Worm (Caenorhabditis elegans) whole organism, L1 larva: ENCODE results near the gene T15B7.8.

Experiments used
- F16B12.6 ChIP-seq: fragments of 150-350 bp; optimal IDR thresholded peaks from 2 replicates; lab custom pipeline; 2014; ENCODE audit warnings: missing biosample characterization, missing genetic modification characterization
- alr-1 ChIP-seq: fragments of 200-800 bp; sonication (Bioruptor generic); optimal IDR thresholded peaks from 2 replicates; lab custom pipeline; 2018; ENCODE audit warnings: borderline replicate concordance, mild to moderate bottlenecking, missing genetic modification characterization, missing compliant biosample characterization
- elt-2 ChIP-seq: sonication (generic microtip); optimal IDR thresholded peaks from 2 replicates; lab custom pipeline; 2016; ENCODE audit warnings: missing genetic modification characterization, mild to moderate bottlenecking, inconsistent platforms, missing compliant biosample characterization, missing genetic modification reagents
- fkh-4 ChIP-seq: sonication (generic microtip); optimal IDR thresholded peaks from 2 replicates; lab custom pipeline; 2016; ENCODE audit warnings: missing compliant biosample characterization, missing genetic modification characterization, borderline replicate concordance
- jun-1 ChIP-seq: fragments of 150-350 bp; optimal IDR thresholded peaks from 2 replicates; lab custom pipeline; 2014; ENCODE audit warnings: missing biosample characterization, missing genetic modification reagents, missing genetic modification characterization
- lsy-2 ChIP-seq, 2 experiments: fragments of 150-350 bp; optimal IDR thresholded peaks; 2 replicates each; lab custom pipeline; 2014; ENCODE audit warnings: missing biosample characterization in 2 of 2, missing genetic modification characterization in 2 of 2
- mdl-1 ChIP-seq, 2 experiments: fragments of 150-350 bp; optimal IDR thresholded peaks; 2 replicates each; lab custom pipeline; 2014 to 2017; ENCODE audit warnings: missing biosample characterization in 2 of 2, missing genetic modification characterization in 2 of 2, inconsistent platforms in 1 of 2
- nhr-28 ChIP-seq: fragments of 150-350 bp; optimal IDR thresholded peaks from 2 replicates; lab custom pipeline; 2014; ENCODE audit warnings: missing biosample characterization, missing genetic modification characterization
- nhr-84 ChIP-seq: sonication (generic microtip); optimal IDR thresholded peaks from 2 replicates; lab custom pipeline; 2017; ENCODE audit warnings: missing biosample characterization, missing genetic modification characterization
- pqm-1 ChIP-seq: sonication (generic microtip); optimal IDR thresholded peaks from 3 replicates; lab custom pipeline; 2017; ENCODE audit warnings: missing biosample characterization, missing genetic modification characterization
- snpc-4 ChIP-seq: fragments of 150-350 bp; optimal IDR thresholded peaks from 2 replicates; lab custom pipeline; 2014; ENCODE audit warnings: missing biosample characterization, missing genetic modification characterization
- tbx-2 ChIP-seq: sonication (generic microtip); optimal IDR thresholded peaks from 2 replicates; lab custom pipeline; 2016; ENCODE audit warnings: missing genetic modification characterization, missing compliant biosample characterization
- unc-130 ChIP-seq: fragments of 150-350 bp; optimal IDR thresholded peaks from 2 replicates; lab custom pipeline; 2017; ENCODE audit warnings: missing biosample characterization, missing genetic modification characterization, inconsistent platforms
- unc-62 ChIP-seq: fragments of 150-350 bp; optimal IDR thresholded peaks from 2 replicates; lab custom pipeline; 2014; ENCODE audit warnings: missing biosample characterization, missing genetic modification reagents, missing genetic modification characterization

DNA sequence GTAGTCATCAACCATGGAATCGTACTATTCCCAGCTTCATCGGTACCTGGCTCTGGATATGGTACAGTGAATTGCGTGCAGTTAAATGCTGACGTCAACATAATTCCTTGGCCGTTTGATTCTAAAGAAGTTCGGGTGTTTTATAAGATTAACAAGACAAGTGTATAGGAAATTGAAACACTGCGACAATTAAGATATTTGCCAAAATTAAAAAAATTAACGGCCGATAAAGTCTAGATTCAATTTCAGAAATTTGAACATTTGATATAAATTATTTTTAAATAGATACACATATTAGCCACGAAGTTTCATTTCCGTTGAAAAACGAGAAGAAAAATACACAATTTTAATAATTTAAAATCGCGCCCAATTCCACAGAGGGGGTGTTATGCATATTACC lies 15.3 kb upstream of the T15B7.8 start, which contains the start of gene dmsr-12:
- TF ChIP-seq nhr-84 = no peak
- TF ChIP-seq pqm-1 (tag; lab: Kevin White, UChicago) = no peak
- TF ChIP-seq mdl-1 (tag; optimal IDR thresholded peaks at IDR 0.05; lab: Kevin White, UChicago) = no peak
- TF ChIP-seq nhr-28 (tag; lab: Kevin White, UChicago) = no peak
- TF ChIP-seq tbx-2 = no peak
- no peak for TF ChIP-seq unc-62 (GFP tag; lab: Kevin White, UChicago)
- no peak for TF ChIP-seq F16B12.6 (tag; lab: Kevin White, UChicago)
- no peak for TF ChIP-seq elt-2 (tag; lab: Kevin White, UChicago)
- TF ChIP-seq alr-1 (tag; lab: Kevin White, UChicago) = no peak
- TF ChIP-seq fkh-4 (tag; lab: Kevin White, UChicago) = no peak
- TF ChIP-seq lsy-2 (tag; optimal IDR thresholded peaks at IDR 0.05; lab: Kevin White, UChicago) = no peak
- no peak for TF ChIP-seq jun-1 (tag; lab: Kevin White, UChicago)
- no peak for TF ChIP-seq unc-130 (tag; lab: Kevin White, UChicago)
- no peak for TF ChIP-seq snpc-4 (tag; lab: Kevin White, UChicago)
